Worm (Caenorhabditis elegans) whole organism, L4 larva: ENCODE results near the gene vab-23.

Experiments
- F10B5.3 ChIP-seq: sonication (generic microtip); optimal IDR thresholded peaks from 2 replicates; lab custom pipeline; 2016; ENCODE audit warnings: mild to moderate bottlenecking, missing genetic modification characterization, missing compliant biosample characterization
- aha-1 ChIP-seq: fragments of 150-350 bp; peaks from one replicate; lab custom pipeline; 2014; ENCODE audit warnings: missing biosample characterization, missing genetic modification characterization
- ceh-20 ChIP-seq: fragments of 200-800 bp; sonication (Bioruptor generic); IDR thresholded peaks from 2 replicates; pipeline ENCODE4 v1.3.6; 2022; ENCODE audit warnings: missing genetic modification reagents, missing genetic modification characterization, missing compliant biosample characterization
- daf-16 ChIP-seq, 3 experiments: sonication (generic microtip); optimal IDR thresholded peaks; 2 replicates each; lab custom pipeline; 2016 to 2017; ENCODE audit warnings: missing genetic modification characterization in 3 of 3, missing genetic modification reagents in 3 of 3, mild to moderate bottlenecking in 2 of 3, missing compliant biosample characterization in 2 of 3, missing biosample characterization in 1 of 3, moderate library complexity in 1 of 3
- daf-19 ChIP-seq: fragments of 200-800 bp; sonication (Bioruptor generic); conservative IDR thresholded peaks from 2 replicates; pipeline ENCODE4 v1.3.6; 2022; ENCODE audit warnings: missing genetic modification characterization, missing compliant biosample characterization
- dmd-6 ChIP-seq: fragments of 200-800 bp; sonication (Bioruptor generic); IDR thresholded peaks from 2 replicates; pipeline ENCODE4 v1.3.6; 2022; ENCODE audit warnings: missing genetic modification reagents, missing genetic modification characterization, missing compliant biosample characterization
- duxl-1 ChIP-seq: sonication (generic microtip); optimal IDR thresholded peaks from 2 replicates; lab custom pipeline; 2016; ENCODE audit warnings: mild to moderate bottlenecking, missing genetic modification characterization, moderate library complexity, missing compliant biosample characterization; ENCODE audit not compliant: poor library complexity
- dve-1 ChIP-seq: sonication (generic microtip); optimal IDR thresholded peaks from 2 replicates; lab custom pipeline; 2017; ENCODE audit warnings: antibody characterized with exemption, mild to moderate bottlenecking, missing genetic modification characterization, missing compliant biosample characterization; ENCODE audit not compliant: insufficient read depth
- fkh-10 ChIP-seq: fragments of 150-350 bp; optimal IDR thresholded peaks from 2 replicates; lab custom pipeline; 2014; ENCODE audit warnings: missing biosample characterization, missing genetic modification reagents, missing genetic modification characterization
- fos-1 ChIP-seq: fragments of 150-350 bp; optimal IDR thresholded peaks from 2 replicates; lab custom pipeline; 2014; ENCODE audit warnings: missing biosample characterization, missing genetic modification characterization
- hlh-11 ChIP-seq: fragments of 200-800 bp; sonication (Bioruptor generic); optimal IDR thresholded peaks from 2 replicates; lab custom pipeline; 2018; ENCODE audit warnings: mild to moderate bottlenecking, missing genetic modification characterization, missing compliant biosample characterization
- hlh-30 ChIP-seq: sonication (generic microtip); optimal IDR thresholded peaks from 2 replicates; lab custom pipeline; 2017; ENCODE audit warnings: antibody characterized with exemption, mild to moderate bottlenecking, missing genetic modification characterization, missing compliant biosample characterization; ENCODE audit not compliant: insufficient read depth
- hmg-1.1 ChIP-seq: fragments of 200-800 bp; sonication (Bioruptor generic); IDR thresholded peaks from 2 replicates; pipeline ENCODE4 v1.3.6; 2022; ENCODE audit warnings: missing genetic modification reagents, missing genetic modification characterization, missing compliant biosample characterization
- mdl-1 ChIP-seq, 2 experiments: fragments of 150-350 bp in 1 of 2; sonication (generic microtip) in 1 of 2; optimal IDR thresholded peaks; 2 replicates each; lab custom pipeline; 2014 to 2017; ENCODE audit warnings: missing biosample characterization in 2 of 2, missing genetic modification characterization in 2 of 2
- mxl-2 ChIP-seq: fragments of 200-800 bp; sonication (Bioruptor generic); conservative IDR thresholded peaks from 2 replicates; pipeline ENCODE4 v1.3.6; 2022; ENCODE audit warnings: missing genetic modification reagents, missing genetic modification characterization, missing compliant biosample characterization
- nhr-28 ChIP-seq: fragments of 150-350 bp; optimal IDR thresholded peaks from 2 replicates; lab custom pipeline; 2014; ENCODE audit warnings: missing biosample characterization, missing genetic modification characterization
- nhr-48 ChIP-seq: sonication (generic microtip); optimal IDR thresholded peaks from 2 replicates; lab custom pipeline; 2016; ENCODE audit warnings: mild to moderate bottlenecking, missing genetic modification characterization, missing compliant biosample characterization
- nhr-77 ChIP-seq: fragments of 150-350 bp; optimal IDR thresholded peaks from 2 replicates; lab custom pipeline; 2014; ENCODE audit warnings: missing biosample characterization, missing genetic modification characterization
- rbr-2 ChIP-seq: sonication (generic microtip); optimal IDR thresholded peaks from 2 replicates; lab custom pipeline; 2016; ENCODE audit warnings: missing genotype, missing genetic modification characterization, missing compliant biosample characterization
- tag-97 ChIP-seq: fragments of 200-800 bp; sonication (Bioruptor generic); IDR thresholded peaks from 2 replicates; pipeline ENCODE4 v1.3.6; 2022; ENCODE audit warnings: missing genetic modification characterization, missing compliant biosample characterization
- unc-130 ChIP-seq: sonication (generic microtip); optimal IDR thresholded peaks from 2 replicates; lab custom pipeline; 2016; ENCODE audit warnings: missing genetic modification reagents, missing genetic modification characterization, missing compliant biosample characterization
- unc-39 ChIP-seq: sonication (generic microtip); optimal IDR thresholded peaks from 2 replicates; lab custom pipeline; 2017; ENCODE audit warnings: missing biosample characterization, missing genetic modification characterization
- unc-62 ChIP-seq, 3 experiments: fragments of 150-350 bp in 1 of 3; sonication (generic microtip); optimal IDR thresholded peaks in 2 of 3; peaks in 1 of 3; 1 replicate in 1 of 3; 2 replicates in 2 of 3; lab custom pipeline; 2014 to 2017; ENCODE audit warnings: missing biosample characterization in 3 of 3, missing genetic modification characterization in 3 of 3, missing genetic modification reagents in 3 of 3, missing genotype in 1 of 3
- zfp-2 ChIP-seq: sonication (generic microtip); optimal IDR thresholded peaks from 2 replicates; lab custom pipeline; 2016; ENCODE audit warnings: mild to moderate bottlenecking, missing genetic modification characterization, missing compliant biosample characterization
- zip-2 ChIP-seq: fragments of 150-350 bp; optimal IDR thresholded peaks from 2 replicates; lab custom pipeline; 2014; ENCODE audit warnings: missing biosample characterization, missing genetic modification characterization
- ztf-11 ChIP-seq: fragments of 150-350 bp; optimal IDR thresholded peaks from 2 replicates; lab custom pipeline; 2014; ENCODE audit warnings: missing biosample characterization, missing genetic modification characterization

Gene vab-23

DNA sequence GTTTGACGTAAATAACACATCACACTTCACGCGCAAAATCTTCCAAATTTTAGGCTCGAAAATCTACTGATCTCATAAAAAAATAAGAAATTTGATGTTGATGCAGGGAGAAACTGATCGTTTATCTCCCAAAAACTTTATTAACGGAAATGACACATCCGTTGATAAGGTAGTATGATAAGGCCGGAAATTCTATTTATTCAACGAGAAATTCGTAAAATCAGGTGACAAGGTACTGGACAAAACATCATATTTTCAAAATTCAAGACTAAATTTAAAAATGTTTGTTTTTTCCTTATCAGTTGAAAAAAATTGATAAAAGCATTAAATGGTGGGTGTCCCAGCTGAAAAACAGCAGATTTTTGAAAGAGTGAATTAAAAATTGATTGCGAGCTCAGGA, 41.2 kb downstream of the vab-23 start:
- no peak for TF ChIP-seq daf-16 (GFP tag; optimal IDR thresholded peaks at IDR 0.05; lab: Kevin White, UChicago)
- peak; percentile 49 for TF ChIP-seq daf-16 (tag; optimal IDR thresholded peaks at IDR 0.05; lab: Kevin White, UChicago)
- TF ChIP-seq ceh-20: no peak
- no peak for TF ChIP-seq unc-130

DNA sequence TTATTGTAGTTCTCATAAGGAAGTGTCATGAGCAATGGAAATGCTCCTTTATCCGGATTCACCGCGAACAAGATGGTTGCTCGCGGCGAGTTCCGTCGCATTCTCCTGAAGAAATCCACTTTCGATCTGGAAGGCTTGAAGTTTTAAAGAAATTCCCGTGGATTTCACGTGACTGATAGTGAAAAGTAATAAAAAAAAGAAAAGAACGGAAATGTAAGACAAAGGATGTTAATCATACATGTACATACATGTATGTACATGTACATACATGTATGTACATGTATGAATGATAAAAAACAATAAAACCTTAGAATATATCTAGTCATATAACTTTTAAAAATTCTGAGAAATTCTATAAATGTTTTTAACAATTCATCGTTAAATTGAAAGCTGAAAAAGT, 44.6 kb downstream of the vab-23 start, which contains the start of gene clh-1:
clh-1 (minus strand) TSS at position 101 of the 400 bp plus-strand sequence.
- TF ChIP-seq mxl-2 (GFP tag; lab: Robert Waterston, UW): no peak
- TF ChIP-seq nhr-77 (tag; lab: Kevin White, UChicago): no peak
- TF ChIP-seq zfp-2: no peak
- TF ChIP-seq F10B5.3 (tag; lab: Kevin White, UChicago): no peak
- no peak for TF ChIP-seq rbr-2 (tag; lab: Kevin White, UChicago)

ce11 chrII:11854749-11855148, 46.3 kb downstream of the vab-23 start:
- TF ChIP-seq nhr-28: peak; percentile 33
- peak; percentile 29 for TF ChIP-seq hlh-30 (tag; lab: Kevin White, UChicago)
- TF ChIP-seq hmg-1.1 (GFP tag; lab: Robert Waterston, UW): no peak
- no peak for TF ChIP-seq daf-19 (GFP tag; lab: Robert Waterston, UW)

- no peak for TF ChIP-seq fkh-10 (GFP tag; lab: Kevin White, UChicago)
- peak in 1 of 2 experiments; percentile 52 for TF ChIP-seq unc-62 (GFP tag; optimal IDR thresholded peaks at IDR 0.05 in 1 of 2; lab: Kevin White, UChicago)
- no peak for TF ChIP-seq unc-62 (tag; optimal IDR thresholded peaks at IDR 0.05; lab: Kevin White, UChicago)
These were observed 47.9 kb downstream of the vab-23 start for ce11 chrII:11853108-11853507.

ce11 chrII:11852191-11852901, 48.7 kb downstream of the vab-23 start:
- TF ChIP-seq tag-97 (GFP tag; lab: Robert Waterston, UW) (no peak), ztf-11 (tag; lab: Kevin White, UChicago) (no peak), hlh-11 (tag; lab: Kevin White, UChicago) (peak; percentile 31), zip-2 (no peak), duxl-1 (tag; lab: Kevin White, UChicago) (no peak), nhr-28 (peak; percentile 6), fos-1 (tag; lab: Kevin White, UChicago) (no peak), dmd-6 (GFP tag; lab: Robert Waterston, UW) (peak; percentile 28; the same call in 1 of the 2 replicates), unc-62 (GFP tag; optimal IDR thresholded peaks at IDR 0.05 in 1 of 2; lab: Kevin White, UChicago) (peak in 1 of 2 experiments; percentile 92), unc-62 (tag; optimal IDR thresholded peaks at IDR 0.05; lab: Kevin White, UChicago) (no peak), dve-1 (tag; lab: Kevin White, UChicago) (no peak), nhr-48 (tag; lab: Kevin White, UChicago) (peak; percentile 12), mdl-1 (tag; optimal IDR thresholded peaks at IDR 0.05; lab: Kevin White, UChicago) (peak in 1 of 2 experiments; percentile 22)
- TF ChIP-seq, all 104 proteins: peak for 6

DNA sequence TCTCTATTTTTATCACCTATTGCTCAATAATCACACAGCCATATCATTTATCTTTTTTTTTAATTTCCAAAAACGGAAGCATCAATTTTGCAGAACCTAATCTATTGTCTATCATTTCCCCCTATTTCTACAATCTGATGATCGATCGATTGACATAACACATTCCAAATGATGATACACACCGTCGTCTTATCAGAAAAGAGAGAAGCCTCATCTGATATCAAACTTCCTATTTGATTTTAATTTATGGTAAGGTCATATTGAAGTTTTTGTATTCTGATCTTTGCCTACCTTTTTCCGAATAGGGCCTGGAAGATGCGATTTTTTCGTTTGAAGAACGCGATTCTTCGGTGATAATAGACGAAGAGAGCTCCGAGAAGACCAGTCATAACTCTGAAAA, 51.4 kb downstream of the vab-23 start:
- TF ChIP-seq nhr-28: peak; percentile 31
- TF ChIP-seq aha-1 (tag; lab: Kevin White, UChicago): peak; percentile 79
- TF ChIP-seq unc-39 (tag; lab: Kevin White, UChicago): no peak
